Fruit fly (Drosophila melanogaster) whole organism, embryonic: Measurements from ENCODE around the gene CG6126.

Experiments
- Adf1 ChIP-seq: fragments of 200-800 bp; sonication (Bioruptor generic); IDR thresholded peaks from 2 replicates; pipeline ENCODE4 v1.3.6; 2022; ENCODE audit warnings: missing biosample characterization, missing genetic modification characterization
- B-H1 ChIP-seq: fragments of 200-800 bp; sonication (Bioruptor generic); IDR thresholded peaks from 3 replicates; pipeline ENCODE4 v1.3.6; 2022; ENCODE audit warnings: missing biosample characterization, missing genetic modification characterization
- CG10267 ChIP-seq: fragments of 200-800 bp; sonication (Bioruptor generic); optimal IDR thresholded peaks from 2 replicates; lab custom pipeline; 2018; ENCODE audit warnings: missing biosample characterization, mild to moderate bottlenecking, missing genetic modification characterization, moderate library complexity
- CG10462 ChIP-seq: fragments of 200-800 bp; sonication (Bioruptor generic); optimal IDR thresholded peaks from 2 replicates; lab custom pipeline; 2016; ENCODE audit warnings: missing biosample characterization, missing genetic modification characterization
- CG10654 ChIP-seq: fragments of 200-800 bp; sonication (Bioruptor generic); optimal IDR thresholded peaks from 2 replicates; lab custom pipeline; 2016; ENCODE audit warnings: missing biosample characterization, missing genetic modification characterization
- CG11093 ChIP-seq: fragments of 200-800 bp; sonication (Bioruptor generic); IDR thresholded peaks from 3 replicates; pipeline ENCODE4 v1.3.6; 2022; ENCODE audit warnings: missing biosample characterization, missing genetic modification characterization
- CG11456 ChIP-seq: fragments of 200-800 bp; sonication (Bioruptor generic); IDR thresholded peaks from 3 replicates; pipeline ENCODE4 v1.3.6; 2022; ENCODE audit warnings: missing biosample characterization, missing genetic modification characterization
- CG12391 ChIP-seq: fragments of 200-800 bp; sonication (Bioruptor generic); optimal IDR thresholded peaks from 3 replicates; lab custom pipeline; 2018; ENCODE audit warnings: missing biosample characterization, mild to moderate bottlenecking, missing genetic modification characterization, moderate library complexity
- CG13287 ChIP-seq: fragments of 200-800 bp; sonication (Bioruptor generic); IDR thresholded peaks from 2 replicates; pipeline ENCODE4 v1.3.6; 2022; ENCODE audit warnings: missing biosample characterization, missing genetic modification characterization; ENCODE audit not compliant: partially characterized antibody
- CG14667 ChIP-seq: fragments of 200-800 bp; sonication (Bioruptor generic); IDR thresholded peaks from 2 replicates; pipeline ENCODE4 v1.3.6; 2022; ENCODE audit warnings: missing biosample characterization, missing genetic modification characterization
- CG17385 ChIP-seq: fragments of 200-800 bp; sonication (Bioruptor generic); optimal IDR thresholded peaks from 3 replicates; lab custom pipeline; 2018; ENCODE audit warnings: missing biosample characterization, mild to moderate bottlenecking, missing genetic modification characterization
- CG17829 ChIP-seq: fragments of 200-800 bp; optimal IDR thresholded peaks from 2 replicates; lab custom pipeline; 2019; ENCODE audit warnings: missing biosample characterization, mild to moderate bottlenecking, missing genetic modification characterization, moderate library complexity
- CG2678 ChIP-seq: fragments of 200-800 bp; sonication (Bioruptor generic); optimal IDR thresholded peaks from 3 replicates; lab custom pipeline; 2019; ENCODE audit warnings: missing biosample characterization, mild to moderate bottlenecking, missing genetic modification characterization, moderate library complexity
- CG32532 ChIP-seq: fragments of 200-800 bp; sonication (Bioruptor generic); IDR thresholded peaks from 2 replicates; pipeline ENCODE4 v1.3.6; 2022; ENCODE audit warnings: missing biosample characterization, missing genetic modification characterization
- CG3407 ChIP-seq: fragments of 200-800 bp; sonication (Bioruptor generic); optimal IDR thresholded peaks from 2 replicates; lab custom pipeline; 2018; ENCODE audit warnings: missing biosample characterization, mild to moderate bottlenecking, missing genetic modification characterization
- CG3726 ChIP-seq: fragments of 200-800 bp; sonication (Bioruptor generic); IDR thresholded peaks from 3 replicates; pipeline ENCODE4, ENCODE4 v1.3.6; 2022; ENCODE audit warnings: missing biosample characterization, missing genetic modification characterization
- CG3847 ChIP-seq: fragments of 200-800 bp; sonication (Bioruptor generic); IDR thresholded peaks from 2 replicates; pipeline ENCODE4 v1.3.6; 2022; ENCODE audit warnings: missing biosample characterization, missing genetic modification characterization
- CG5953 ChIP-seq: fragments of 200-800 bp; sonication (Bioruptor generic); IDR thresholded peaks from 2 replicates; pipeline ENCODE4 v1.3.6; 2022; ENCODE audit warnings: missing biosample characterization, missing genetic modification characterization
- CG8359 ChIP-seq: fragments of 200-800 bp; sonication (Bioruptor generic); optimal IDR thresholded peaks from 2 replicates; lab custom pipeline; 2017; ENCODE audit warnings: missing biosample characterization, mild to moderate bottlenecking, missing genetic modification characterization, borderline replicate concordance
- Dbx ChIP-seq: fragments of 200-800 bp; sonication (Bioruptor generic); IDR thresholded peaks from 3 replicates; pipeline ENCODE4 v1.3.6; 2022; ENCODE audit warnings: missing biosample characterization, missing genetic modification characterization
- Dll ChIP-seq: fragments of 200-800 bp; sonication (Bioruptor generic); IDR thresholded peaks from 4 replicates; pipeline ENCODE4 v1.3.6; 2022; ENCODE audit warnings: missing biosample characterization, missing genetic modification characterization; ENCODE audit not compliant: partially characterized antibody
- Dref ChIP-seq: fragments of 200-800 bp; sonication (Bioruptor generic); IDR thresholded peaks from 2 replicates; pipeline ENCODE4 v1.3.6; 2022; ENCODE audit warnings: missing biosample characterization, missing genetic modification characterization
- E2f1 ChIP-seq: fragments of 200-800 bp; sonication (Bioruptor generic); IDR thresholded peaks from 2 replicates; pipeline ENCODE4 v1.3.6; 2022; ENCODE audit warnings: missing biosample characterization, missing genetic modification characterization
- Gsc ChIP-seq: fragments of 200-800 bp; sonication (Bioruptor generic); IDR thresholded peaks from 2 replicates; pipeline ENCODE4 v1.3.6; 2022; ENCODE audit warnings: missing biosample characterization, missing genetic modification characterization
- Hr51 ChIP-seq, 2 experiments: fragments of 200-800 bp; sonication (Bioruptor generic); optimal IDR thresholded peaks; 2 replicates in 1 of 2; 3 replicates in 1 of 2; lab custom pipeline; 2016 to 2018; ENCODE audit warnings: missing biosample characterization in 2 of 2, missing genetic modification characterization in 2 of 2, mild to moderate bottlenecking in 1 of 2, moderate library complexity in 1 of 2
- Hr78 ChIP-seq, 2 experiments: fragments of 200-800 bp in 1 of 2; fragments of >200 bp in 1 of 2; sonication (Bioruptor generic) in 1 of 2; optimal IDR thresholded peaks; 2 replicates each; lab custom pipeline; 2017 to 2019; ENCODE audit warnings: missing biosample characterization in 2 of 2, missing genetic modification characterization in 2 of 2, mild to moderate bottlenecking in 1 of 2, moderate library complexity in 1 of 2
- Ptx1 ChIP-seq: fragments of 200-800 bp; sonication (Bioruptor generic); IDR thresholded peaks from 2 replicates; pipeline ENCODE4 v1.3.6; 2022; ENCODE audit warnings: missing biosample characterization, missing genetic modification characterization
- Rx ChIP-seq: fragments of 200-800 bp; sonication (Bioruptor generic); IDR thresholded peaks from 2 replicates; pipeline ENCODE4 v1.3.6; 2022; ENCODE audit warnings: missing biosample characterization, missing genetic modification characterization
- Sox102F ChIP-seq: fragments of 200-800 bp; sonication (Bioruptor generic); optimal IDR thresholded peaks from 2 replicates; lab custom pipeline; 2018; ENCODE audit warnings: missing biosample characterization, mild to moderate bottlenecking, missing genetic modification characterization, moderate library complexity
- Ssrp ChIP-seq: fragments of 200-800 bp; sonication (Bioruptor generic); optimal IDR thresholded peaks from 2 replicates; lab custom pipeline; 2018; ENCODE audit warnings: missing biosample characterization, mild to moderate bottlenecking, missing genetic modification characterization, moderate library complexity
- Vsx1 ChIP-seq: fragments of 200-800 bp; sonication (Bioruptor generic); optimal IDR thresholded peaks from 2 replicates; lab custom pipeline; 2017; ENCODE audit warnings: missing biosample characterization, mild to moderate bottlenecking, missing genetic modification characterization, missing genetic modification reagents
- ato ChIP-seq: fragments of 200-800 bp; sonication (Bioruptor generic); IDR thresholded peaks from 2 replicates; pipeline ENCODE4 v1.3.6; 2022; ENCODE audit warnings: missing biosample characterization, missing genetic modification characterization; ENCODE audit not compliant: partially characterized antibody
- br ChIP-seq: fragments of >200 bp; optimal IDR thresholded peaks from 2 replicates; lab custom pipeline; 2017
- cg ChIP-seq: fragments of 200-800 bp; sonication (Bioruptor generic); optimal IDR thresholded peaks from 3 replicates; lab custom pipeline; 2019; ENCODE audit warnings: missing biosample characterization, mild to moderate bottlenecking, missing genetic modification characterization, moderate library complexity
- chinmo ChIP-seq: fragments of 200-800 bp; sonication (Bioruptor generic); IDR thresholded peaks from 4 replicates; pipeline ENCODE4 v1.3.6; 2022; ENCODE audit warnings: missing biosample characterization, missing genetic modification characterization; ENCODE audit not compliant: partially characterized antibody
- disco-r ChIP-seq: fragments of 200-800 bp; sonication (Bioruptor generic); optimal IDR thresholded peaks from 2 replicates; lab custom pipeline; 2016; ENCODE audit warnings: missing biosample characterization, missing genetic modification characterization
- fd3F ChIP-seq: fragments of 200-800 bp; sonication (Bioruptor generic); optimal IDR thresholded peaks from 2 replicates; lab custom pipeline; 2018; ENCODE audit warnings: missing biosample characterization, mild to moderate bottlenecking, missing genetic modification characterization, moderate library complexity
- kah ChIP-seq: fragments of 200-800 bp; sonication (Bioruptor generic); optimal IDR thresholded peaks from 2 replicates; lab custom pipeline; 2018; ENCODE audit warnings: missing biosample characterization, mild to moderate bottlenecking, missing genetic modification characterization
- ken ChIP-seq: fragments of 200-800 bp; sonication (Bioruptor generic); IDR thresholded peaks from 3 replicates; pipeline ENCODE4 v1.3.6; 2022; ENCODE audit warnings: missing biosample characterization, missing genetic modification characterization
- lov ChIP-seq, 2 experiments: fragments of 200-800 bp in 1 of 2; fragments of >200 bp in 1 of 2; sonication (Bioruptor generic) in 1 of 2; IDR thresholded peaks in 1 of 2; optimal IDR thresholded peaks in 1 of 2; 2 replicates in 1 of 2; 3 replicates in 1 of 2; pipeline versions ENCODE4 v1.3.6 to Lab custom; 2017 to 2022; ENCODE audit warnings: missing biosample characterization in 1 of 2, missing genetic modification characterization in 1 of 2
- odd ChIP-seq: fragments of 200-800 bp; sonication (Bioruptor generic); optimal IDR thresholded peaks from 2 replicates; lab custom pipeline; 2017; ENCODE audit warnings: missing biosample characterization, mild to moderate bottlenecking, missing genetic modification characterization
- pb ChIP-seq: fragments of 200-800 bp; sonication (Bioruptor generic); optimal IDR thresholded peaks from 3 replicates; lab custom pipeline; 2016; ENCODE audit warnings: missing biosample characterization, missing genetic modification characterization
- phol ChIP-seq: fragments of 200-800 bp; sonication (Bioruptor generic); optimal IDR thresholded peaks from 3 replicates; lab custom pipeline; 2018; ENCODE audit warnings: missing biosample characterization, mild to moderate bottlenecking, missing genetic modification characterization, moderate library complexity
- prd ChIP-seq, 3 experiments: fragments of >200 bp in 2 of 3; fragments of 200-800 bp in 1 of 3; sonication (Bioruptor generic) in 1 of 3; optimal IDR thresholded peaks in 2 of 3; IDR thresholded peaks in 1 of 3; 2 replicates in 2 of 3; 3 replicates in 1 of 3; pipeline versions ENCODE4 v1.3.6 to Lab custom; 2017 to 2022; ENCODE audit warnings: missing biosample characterization in 1 of 3, missing genetic modification characterization in 1 of 3
- ttk ChIP-seq: fragments of 200-800 bp; sonication (Bioruptor generic); IDR thresholded peaks from 2 replicates; pipeline ENCODE4 v2.1.2; 2022; ENCODE audit warnings: missing biosample characterization, missing genetic modification characterization
- wdn ChIP-seq: fragments of 200-800 bp; sonication (Bioruptor generic); IDR thresholded peaks from 2 replicates; pipeline ENCODE4 v1.3.6; 2022; ENCODE audit warnings: missing biosample characterization, missing genetic modification characterization
- wor ChIP-seq: fragments of 200-800 bp; sonication (Bioruptor generic); IDR thresholded peaks from 2 replicates; pipeline ENCODE4 v1.3.6; 2022; ENCODE audit warnings: missing biosample characterization, missing genetic modification characterization
- zen ChIP-seq: fragments of 200-800 bp; sonication (Bioruptor generic); optimal IDR thresholded peaks from 3 replicates; lab custom pipeline; 2018; ENCODE audit warnings: missing biosample characterization, mild to moderate bottlenecking, missing genetic modification characterization, moderate library complexity

CG6126 gene

DNA sequence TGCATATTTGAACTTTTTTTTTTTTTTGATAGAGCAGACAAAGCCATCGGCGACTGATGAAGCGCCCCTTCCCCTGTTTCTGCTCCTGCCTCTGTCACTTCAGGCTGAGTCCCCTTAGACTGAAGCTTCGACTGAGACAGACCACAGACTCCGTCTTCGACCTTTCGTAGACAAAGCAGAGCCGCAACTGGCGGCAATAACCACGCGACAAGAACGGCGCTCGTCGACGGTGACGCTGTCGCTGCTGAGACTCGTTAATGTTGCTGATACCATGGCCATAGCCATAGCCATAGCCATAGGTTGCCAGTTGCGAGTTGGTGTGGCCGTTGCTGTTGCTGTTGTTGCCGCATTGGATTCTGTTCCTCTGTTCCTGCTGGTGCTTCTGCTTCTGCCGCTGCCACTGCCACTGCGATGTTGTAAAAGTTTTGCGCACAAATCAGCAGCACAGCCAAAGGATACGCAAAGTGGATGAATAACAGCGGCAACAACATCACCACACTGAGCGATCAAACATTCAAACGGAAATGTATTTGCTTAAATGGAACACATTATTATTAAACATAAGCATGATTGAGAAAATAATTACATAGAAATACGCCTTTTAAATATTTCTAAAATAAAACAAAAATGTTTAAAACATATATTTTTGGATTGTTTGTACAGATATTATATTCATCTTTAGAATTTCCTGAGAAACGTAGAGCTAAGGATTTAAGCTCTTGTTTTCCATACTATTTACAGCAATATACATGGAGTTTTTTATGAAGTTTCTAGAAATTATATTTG lies 20.6 kb upstream of the CG6126 start (continued):
- no peak for TF ChIP-seq CG11456 (GFP tag; lab: Robert Waterston, UW)
- TF ChIP-seq Gsc (GFP tag; lab: Robert Waterston, UW) = no peak
- TF ChIP-seq cg = peak; percentile 15
- peak; percentile 89 for TF ChIP-seq chinmo (GFP tag; lab: Robert Waterston, UW)
- TF ChIP-seq Rx (GFP tag; lab: Robert Waterston, UW) = no peak
- no peak for TF ChIP-seq Hr78 (GFP tag; optimal IDR thresholded peaks at IDR 0.05; lab: Kevin White, UChicago)
- no peak for TF ChIP-seq lov (optimal IDR thresholded peaks at IDR 0.05; lab: Kevin White, UChicago)
- TF ChIP-seq lov (GFP tag; IDR thresholded peaks at IDR 0.05; lab: Robert Waterston, UW) = no peak
- TF ChIP-seq CG14667 (GFP tag; lab: Robert Waterston, UW) = no peak
- TF ChIP-seq CG3726 (GFP tag; lab: Robert Waterston, UW) = peak; percentile 51; the same call in 1 of the 3 replicates
- TF ChIP-seq kah (GFP tag; lab: Kevin White, UChicago) = no peak
- TF ChIP-seq Dll (GFP tag; lab: Robert Waterston, UW) = no peak
- TF ChIP-seq CG13287 (GFP tag; lab: Robert Waterston, UW) = no peak; the same call in 1 of the 2 replicates
- TF ChIP-seq Dbx (GFP tag; lab: Robert Waterston, UW) = peak; percentile 39; the same call in 1 of the 3 replicates
- no peak for TF ChIP-seq B-H1 (GFP tag; lab: Robert Waterston, UW)
- TF ChIP-seq odd (GFP tag; lab: Kevin White, UChicago) = no peak
- TF ChIP-seq Ssrp (tag; lab: Kevin White, UChicago) = peak; percentile 35
- no peak for TF ChIP-seq ato
- peak; percentile 57 for TF ChIP-seq Sox102F (GFP tag; lab: Kevin White, UChicago)
- peak; percentile 30 for TF ChIP-seq CG17385 (GFP tag; lab: Kevin White, UChicago)
- TF ChIP-seq CG11093 (GFP tag; lab: Robert Waterston, UW) = no peak
- TF ChIP-seq phol (tag; lab: Kevin White, UChicago) = peak; percentile 53
- TF ChIP-seq Ptx1 = no peak
- no peak for TF ChIP-seq prd (optimal IDR thresholded peaks at IDR 0.05; lab: Kevin White, UChicago)
- TF ChIP-seq prd (GFP tag; IDR thresholded peaks at IDR 0.05; lab: Robert Waterston, UW) = peak; percentile 47; the same call in 1 of the 3 replicates
- TF ChIP-seq Vsx1 (GFP tag; lab: Kevin White, UChicago) = no peak
- no peak for TF ChIP-seq E2f1
- no peak for TF ChIP-seq ken (GFP tag; lab: Robert Waterston, UW)
- no peak for TF ChIP-seq CG10654 (GFP tag; lab: Kevin White, UChicago)
- TF ChIP-seq wdn (GFP tag; lab: Robert Waterston, UW) = no peak
- no peak for TF ChIP-seq CG8359 (GFP tag; lab: Kevin White, UChicago)
- TF ChIP-seq zen (tag; lab: Kevin White, UChicago) = no peak
- TF ChIP-seq CG5953 (GFP tag; lab: Robert Waterston, UW) = no peak
- TF ChIP-seq CG17829 (tag; lab: Kevin White, UChicago) = no peak
- TF ChIP-seq CG3407 (GFP tag; lab: Kevin White, UChicago) = no peak
- no peak for TF ChIP-seq Dref (GFP tag; lab: Robert Waterston, UW)
- TF ChIP-seq CG12391 (tag; lab: Kevin White, UChicago) = peak; percentile 26
- no peak for TF ChIP-seq wor (GFP tag; lab: Robert Waterston, UW)
- no peak for TF ChIP-seq CG10462 (GFP tag; lab: Kevin White, UChicago)
- TF ChIP-seq CG32532 (GFP tag; lab: Robert Waterston, UW) = no peak
- TF ChIP-seq CG10267 = no peak
- TF ChIP-seq Hr51 (GFP tag; optimal IDR thresholded peaks at IDR 0.05; lab: Kevin White, UChicago) = peak in 1 of 2 experiments; percentile 65
- no peak for TF ChIP-seq disco-r (GFP tag; lab: Kevin White, UChicago)
- no peak for TF ChIP-seq fd3F (GFP tag; lab: Kevin White, UChicago)
- TF ChIP-seq CG3847 = no peak
- no peak for TF ChIP-seq br
- no peak; the same call in 1 of the 2 replicates for TF ChIP-seq ttk (GFP tag; lab: Robert Waterston, UW)
- TF ChIP-seq Adf1 (GFP tag; lab: Robert Waterston, UW) = peak; percentile 88
- TF ChIP-seq CG2678 = peak; percentile 74
- TF ChIP-seq pb (GFP tag; lab: Kevin White, UChicago) = peak; percentile 36
